Worm (Caenorhabditis elegans): ENCODE results near the gene Y6E2A.5.

Gene Y6E2A.5

ce11 chrV:15732209-15732608, 13.7 kb upstream of the Y6E2A.5 start, which contains the start of gene str-38:
Gene str-38, minus strand, starts transcription at chrV:15732309.
- no peak for TF ChIP-seq ceh-9 (tag; optimal IDR thresholded peaks at IDR 0.05)
- no peak for TF ChIP-seq sdc-2 (tag; optimal IDR thresholded peaks at IDR 0.05)
- TF ChIP-seq ceh-19 (GFP tag; optimal IDR thresholded peaks at IDR 0.05): no peak
- no peak for TF ChIP-seq elt-2 (tag; optimal IDR thresholded peaks at IDR 0.05)
- no peak for TF ChIP-seq nhr-11 (tag; optimal IDR thresholded peaks at IDR 0.05)
- TF ChIP-seq hlh-15 (tag; optimal IDR thresholded peaks at IDR 0.05): no peak
- no peak for TF ChIP-seq ceh-24 (tag; optimal IDR thresholded peaks at IDR 0.05)

ce11 chrV:15730459-15730858, 12.0 kb upstream of the Y6E2A.5 start, which contains the start of gene Y6E2A.10:
Gene Y6E2A.10, minus strand, starts transcription at chrV:15730559.
- TF ChIP-seq ceh-18 (tag; optimal IDR thresholded peaks at IDR 0.05): no peak
- TF ChIP-seq ceh-34 (tag; optimal IDR thresholded peaks at IDR 0.05): no peak
- no peak for TF ChIP-seq elt-4 (tag; optimal IDR thresholded peaks at IDR 0.05)
- TF ChIP-seq Y22D7AL.16 (tag; optimal IDR thresholded peaks at IDR 0.05): no peak
- no peak for TF ChIP-seq ceh-31 (tag; optimal IDR thresholded peaks at IDR 0.05)
- TF ChIP-seq unc-42 (tag; optimal IDR thresholded peaks at IDR 0.05): no peak
- no peak for TF ChIP-seq pax-1 (tag; optimal IDR thresholded peaks at IDR 0.05)
- TF ChIP-seq pag-3 (tag; optimal IDR thresholded peaks at IDR 0.05; ENCODE audit: borderline replicate concordance): no peak
- TF ChIP-seq nhr-232 (tag; optimal IDR thresholded peaks at IDR 0.05): no peak
- TF ChIP-seq ceh-24 (tag; optimal IDR thresholded peaks at IDR 0.05): no peak
- no peak for TF ChIP-seq hlh-30 (tag; optimal IDR thresholded peaks at IDR 0.05; ENCODE audit: insufficient read depth)
- no peak for TF ChIP-seq madf-2 (tag; optimal IDR thresholded peaks at IDR 0.05)
- no peak for TF ChIP-seq ttx-3 (tag; optimal IDR thresholded peaks at IDR 0.05)

ce11 chrV:15726610-15727009, 8.1 kb upstream of the Y6E2A.5 start, which contains the start of the genes irld-57 and sfxn-1.3:
Gene irld-57, minus strand, starts transcription at chrV:15726710.
Gene sfxn-1.3, plus strand, starts transcription at chrV:15726841.
- TF ChIP-seq C38D4.7 (GFP tag; optimal IDR thresholded peaks at IDR 0.05) (no peak), ceh-45 (GFP tag; IDR thresholded peaks at IDR 0.05) (no peak), ceh-14 (tag; optimal IDR thresholded peaks at IDR 0.05) (no peak), ceh-9 (tag; optimal IDR thresholded peaks at IDR 0.05) (no peak), sox-2 (GFP tag; IDR thresholded peaks at IDR 0.05) (no peak), hlh-6 (tag; optimal IDR thresholded peaks at IDR 0.05) (no peak), dmd-4 (tag; optimal IDR thresholded peaks at IDR 0.05; ENCODE audit: borderline replicate concordance) (no peak)

- TF ChIP-seq Y22D7AL.16 (tag; optimal IDR thresholded peaks at IDR 0.05) (no peak), ceh-45 (GFP tag; IDR thresholded peaks at IDR 0.05) (no peak), F13H6.1 (tag; optimal IDR thresholded peaks at IDR 0.05) (no peak), ceh-48 (tag; optimal IDR thresholded peaks at IDR 0.05) (no peak), hlh-6 (tag; optimal IDR thresholded peaks at IDR 0.05) (no peak), unc-55 (GFP tag; optimal IDR thresholded peaks at IDR 0.05) (no peak), nfya-1 (tag; optimal IDR thresholded peaks at IDR 0.05) (no peak)
Observed at ce11 chrV:15721888-15722287, 3.4 kb upstream of the Y6E2A.5 start, which contains the start of gene srh-140. Gene srh-140, plus strand, starts transcription at chrV:15722188.

- TF ChIP-seq pha-2 (tag; optimal IDR thresholded peaks at IDR 0.05): no peak
- no peak for TF ChIP-seq hlh-6 (tag; optimal IDR thresholded peaks at IDR 0.05)
- no peak for TF ChIP-seq ama-1 (optimal IDR thresholded peaks at IDR 0.05)
- no peak for TF ChIP-seq lin-11 (tag; optimal IDR thresholded peaks at IDR 0.05)
- no peak for TF ChIP-seq ceh-24 (tag; optimal IDR thresholded peaks at IDR 0.05)
- TF ChIP-seq dve-1 (tag; optimal IDR thresholded peaks at IDR 0.05): no peak
- no peak for TF ChIP-seq hlh-13 (GFP tag; optimal IDR thresholded peaks at IDR 0.05)
- TF ChIP-seq ceh-19 (GFP tag; optimal IDR thresholded peaks at IDR 0.05): no peak
- no peak for TF ChIP-seq zip-5 (tag; optimal IDR thresholded peaks at IDR 0.05)
- no peak for TF ChIP-seq unc-86 (tag; optimal IDR thresholded peaks at IDR 0.05)
- no peak for TF ChIP-seq pag-3 (tag; optimal IDR thresholded peaks at IDR 0.05; ENCODE audit: borderline replicate concordance)
- TF ChIP-seq ceh-2 (tag; optimal IDR thresholded peaks at IDR 0.05): no peak
- TF ChIP-seq ceh-9 (tag; optimal IDR thresholded peaks at IDR 0.05): no peak
- no peak for TF ChIP-seq ref-2 (tag; optimal IDR thresholded peaks at IDR 0.05)
- no peak for TF ChIP-seq nfya-1 (tag; optimal IDR thresholded peaks at IDR 0.05)
- TF ChIP-seq npax-4 (tag; optimal IDR thresholded peaks at IDR 0.05): no peak
Observed at ce11 chrV:15721431-15721830, 3.0 kb upstream of the Y6E2A.5 start.
